Worm (Caenorhabditis elegans) whole organism, mixed stage, embryonic: ENCODE results near the gene C24H10.2.

Source experiments
- bed-3 ChIP-seq: fragments of 200-800 bp; sonication (Bioruptor generic); optimal IDR thresholded peaks from 3 replicates; lab custom pipeline; 2018; ENCODE audit warnings: mild to moderate bottlenecking, missing genetic modification characterization, moderate library complexity, missing compliant biosample characterization
- flh-1 ChIP-seq: fragments of 200-800 bp; sonication (Bioruptor generic); optimal IDR thresholded peaks from 2 replicates; lab custom pipeline; 2018; ENCODE audit warnings: mild to moderate bottlenecking, missing genetic modification characterization, moderate library complexity, missing compliant biosample characterization
- ham-2 ChIP-seq: fragments of 200-800 bp; sonication (Bioruptor generic); optimal IDR thresholded peaks from 2 replicates; lab custom pipeline; 2018; ENCODE audit warnings: mild to moderate bottlenecking, missing genetic modification characterization, missing compliant biosample characterization
- mls-2 ChIP-seq: sonication (generic microtip); optimal IDR thresholded peaks from 2 replicates; lab custom pipeline; 2016; ENCODE audit warnings: mild to moderate bottlenecking, missing genetic modification characterization, moderate library complexity, missing compliant biosample characterization
- nhr-12 ChIP-seq: fragments of 150-350 bp; optimal IDR thresholded peaks from 2 replicates; lab custom pipeline; 2014; ENCODE audit warnings: missing biosample characterization, missing genetic modification characterization
- nhr-237 ChIP-seq: fragments of 150-350 bp; optimal IDR thresholded peaks from 2 replicates; lab custom pipeline; 2014; ENCODE audit warnings: missing biosample characterization, missing genetic modification characterization
- nhr-76 ChIP-seq: sonication (generic microtip); optimal IDR thresholded peaks from 2 replicates; lab custom pipeline; 2017; ENCODE audit warnings: missing biosample characterization, missing genetic modification characterization
- unc-62 ChIP-seq: fragments of 150-350 bp; optimal IDR thresholded peaks from 2 replicates; lab custom pipeline; 2014; ENCODE audit warnings: missing biosample characterization, missing genetic modification reagents, missing genetic modification characterization
- zip-8 ChIP-seq: fragments of 150-350 bp; optimal IDR thresholded peaks from 2 replicates; lab custom pipeline; 2014; ENCODE audit warnings: missing biosample characterization, missing genetic modification characterization
- ztf-11 ChIP-seq: fragments of 150-350 bp; optimal IDR thresholded peaks from 2 replicates; lab custom pipeline; 2014; ENCODE audit warnings: missing biosample characterization, missing genetic modification characterization

ce11 chrX:5015775-5016174 lies 48.6 kb upstream of the C24H10.2 start, which contains the start of gene ZC449.8:
- TF ChIP-seq nhr-76 (tag; lab: Kevin White, UChicago) (no peak), flh-1 (GFP tag; lab: Kevin White, UChicago) (no peak), nhr-237 (tag; lab: Kevin White, UChicago) (no peak), ham-2 (GFP tag; lab: Kevin White, UChicago) (no peak), unc-62 (GFP tag; lab: Kevin White, UChicago) (no peak), nhr-12 (no peak), mls-2 (tag; lab: Kevin White, UChicago) (no peak), bed-3 (GFP tag; lab: Kevin White, UChicago) (no peak), ztf-11 (no peak), zip-8 (tag; lab: Kevin White, UChicago) (no peak)
